Worm (Caenorhabditis elegans) whole organism, L1 larva: ENCODE results near the gene F58E6.13.

Source experiments
- ama-1 ChIP-seq: fragments of 150-350 bp; optimal IDR thresholded peaks from 2 replicates; lab custom pipeline; 2014
- elt-2 ChIP-seq: sonication (generic microtip); optimal IDR thresholded peaks from 2 replicates; lab custom pipeline; 2016; ENCODE audit warnings: missing genetic modification characterization, mild to moderate bottlenecking, inconsistent platforms, missing compliant biosample characterization, missing genetic modification reagents
- elt-3 ChIP-seq, 6 experiments: fragments of 150-350 bp in 1 of 6; sonication (generic microtip); optimal IDR thresholded peaks; 2 replicates each; lab custom pipeline; 2017 to 2018; ENCODE audit warnings: missing biosample characterization in 6 of 6, missing genetic modification characterization in 6 of 6, inconsistent platforms in 1 of 6
- fkh-10 ChIP-seq: sonication (generic microtip); optimal IDR thresholded peaks from 2 replicates; lab custom pipeline; 2017; ENCODE audit warnings: missing biosample characterization, missing genetic modification reagents, missing genetic modification characterization
- fkh-8 ChIP-seq: sonication (generic microtip); optimal IDR thresholded peaks from 2 replicates; lab custom pipeline; 2016; ENCODE audit warnings: mild to moderate bottlenecking, missing genetic modification characterization, missing compliant biosample characterization
- lsy-2 ChIP-seq, 2 experiments: fragments of 150-350 bp; optimal IDR thresholded peaks; 2 replicates each; lab custom pipeline; 2014; ENCODE audit warnings: missing biosample characterization in 2 of 2, missing genetic modification characterization in 2 of 2
- nhr-237 ChIP-seq: fragments of 150-350 bp; optimal IDR thresholded peaks from 2 replicates; lab custom pipeline; 2014; ENCODE audit warnings: missing biosample characterization, missing genetic modification characterization
- pqm-1 ChIP-seq: sonication (generic microtip); optimal IDR thresholded peaks from 3 replicates; lab custom pipeline; 2017; ENCODE audit warnings: missing biosample characterization, missing genetic modification characterization
- skn-1 ChIP-seq: fragments of 150-350 bp; optimal IDR thresholded peaks from 2 replicates; lab custom pipeline; 2014; ENCODE audit warnings: missing biosample characterization, missing genetic modification characterization
- unc-130 ChIP-seq: fragments of 150-350 bp; optimal IDR thresholded peaks from 2 replicates; lab custom pipeline; 2017; ENCODE audit warnings: missing biosample characterization, missing genetic modification characterization, inconsistent platforms
- unc-62 ChIP-seq: fragments of 150-350 bp; optimal IDR thresholded peaks from 2 replicates; lab custom pipeline; 2014; ENCODE audit warnings: missing biosample characterization, missing genetic modification reagents, missing genetic modification characterization
- unc-86 ChIP-seq: sonication (generic microtip); optimal IDR thresholded peaks from 2 replicates; lab custom pipeline; 2016; ENCODE audit warnings: missing genetic modification characterization, missing compliant biosample characterization
- ztf-4 ChIP-seq: fragments of 150-350 bp; optimal IDR thresholded peaks from 2 replicates; lab custom pipeline; 2014; ENCODE audit warnings: missing biosample characterization, missing genetic modification characterization

DNA sequence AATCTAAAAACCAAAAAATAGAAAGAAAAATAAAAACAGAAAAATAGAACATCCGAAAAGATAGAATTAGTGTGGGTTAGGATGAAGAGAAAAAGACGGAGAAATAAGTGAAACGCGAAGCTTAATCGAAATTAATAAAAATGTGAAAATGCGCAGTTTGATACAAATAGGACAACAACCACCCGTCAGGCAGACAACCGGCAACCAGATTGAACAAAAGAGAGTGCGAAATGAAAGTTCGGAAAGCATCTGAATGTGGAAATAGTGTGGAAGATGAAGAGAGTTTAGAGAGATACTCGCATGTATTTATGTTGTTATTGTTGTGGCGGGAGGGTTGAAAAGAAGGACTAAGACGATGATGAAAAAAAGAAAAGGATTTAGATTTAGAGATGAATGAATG is 13.4 kb downstream of the F58E6.13 start:
- TF ChIP-seq fkh-8 (tag; lab: Kevin White, UChicago), result no peak
- no peak for TF ChIP-seq unc-62
- TF ChIP-seq ztf-4 (tag; lab: Kevin White, UChicago), result no peak
- no peak for TF ChIP-seq ama-1 (lab: Kevin White, UChicago)
- no peak for TF ChIP-seq elt-3 (tag; optimal IDR thresholded peaks at IDR 0.05; lab: Kevin White, UChicago)
- no peak for TF ChIP-seq nhr-237 (tag; lab: Kevin White, UChicago)
- no peak for TF ChIP-seq pqm-1
- TF ChIP-seq fkh-10 (GFP tag; lab: Kevin White, UChicago), result no peak
- TF ChIP-seq skn-1 (tag; lab: Kevin White, UChicago), result no peak
- TF ChIP-seq elt-2 (tag; lab: Kevin White, UChicago), result no peak
- no peak for TF ChIP-seq lsy-2 (tag; optimal IDR thresholded peaks at IDR 0.05; lab: Kevin White, UChicago)
- TF ChIP-seq unc-86 (tag; lab: Kevin White, UChicago), result no peak
- TF ChIP-seq unc-130, result no peak
